Fruit fly (Drosophila melanogaster) whole organism, embryonic: ENCODE data around the gene CG46458.
A peak's percentile ranks its signal among the peaks of the same experiment; 100 is the strongest.

Source experiments
- BtbVII ChIP-seq: fragments of 200-800 bp; sonication (Bioruptor generic); optimal IDR thresholded peaks from 3 replicates; lab custom pipeline; 2017; ENCODE audit warnings: missing biosample characterization, mild to moderate bottlenecking, missing genetic modification characterization
- CG10274 ChIP-seq: fragments of 200-800 bp; sonication (Bioruptor generic); optimal IDR thresholded peaks from 3 replicates; lab custom pipeline; 2017; ENCODE audit warnings: missing biosample characterization, mild to moderate bottlenecking, missing genetic modification characterization
- CG10979 ChIP-seq: fragments of 200-800 bp; sonication (Bioruptor generic); optimal IDR thresholded peaks from 2 replicates; lab custom pipeline; 2018; ENCODE audit warnings: missing biosample characterization, mild to moderate bottlenecking, missing genetic modification characterization, moderate library complexity
- CG11093 ChIP-seq: fragments of 200-800 bp; sonication (Bioruptor generic); IDR thresholded peaks from 3 replicates; pipeline ENCODE4 v1.3.6; 2022; ENCODE audit warnings: missing biosample characterization, missing genetic modification characterization
- CG12299 ChIP-seq: fragments of 200-800 bp; sonication (Bioruptor generic); optimal IDR thresholded peaks from 2 replicates; lab custom pipeline; 2018; ENCODE audit warnings: missing biosample characterization, mild to moderate bottlenecking, missing genetic modification characterization
- CG14441 ChIP-seq: fragments of 200-800 bp; sonication (Bioruptor generic); IDR thresholded peaks from 2 replicates; pipeline ENCODE4 v1.3.6; 2022; ENCODE audit warnings: missing biosample characterization, missing genetic modification characterization
- CG15269 ChIP-seq: fragments of 200-800 bp; sonication (Bioruptor generic); optimal IDR thresholded peaks from 2 replicates; lab custom pipeline; 2018; ENCODE audit warnings: missing biosample characterization, mild to moderate bottlenecking, missing genetic modification characterization, moderate library complexity
- CG1603 ChIP-seq: fragments of 200-800 bp; sonication (Bioruptor generic); optimal IDR thresholded peaks from 2 replicates; lab custom pipeline; 2019; ENCODE audit warnings: missing biosample characterization, mild to moderate bottlenecking, missing genetic modification characterization, moderate library complexity
- CG17612 ChIP-seq: fragments of 200-800 bp; sonication (Bioruptor generic); IDR thresholded peaks from 2 replicates; pipeline ENCODE4 v1.3.6; 2022; ENCODE audit warnings: missing biosample characterization, missing genetic modification characterization
- CG18599 ChIP-seq: fragments of 200-800 bp; sonication (Bioruptor generic); optimal IDR thresholded peaks from 3 replicates; lab custom pipeline; 2017; ENCODE audit warnings: missing biosample characterization, missing genetic modification characterization, mild to moderate bottlenecking, moderate library complexity, missing genetic modification reagents
- CG34422 ChIP-seq: fragments of 200-800 bp; sonication (Bioruptor generic); IDR thresholded peaks from 3 replicates; pipeline ENCODE4 v1.3.6; 2022; ENCODE audit warnings: missing biosample characterization, missing genetic modification characterization
- CG4404 ChIP-seq: fragments of 200-800 bp; sonication (Bioruptor generic); IDR thresholded peaks from 2 replicates; pipeline ENCODE4 v1.3.6; 2022; ENCODE audit warnings: missing biosample characterization, missing genetic modification characterization
- CG4707 ChIP-seq: fragments of 200-800 bp; sonication (Bioruptor generic); optimal IDR thresholded peaks from 2 replicates; lab custom pipeline; 2018; ENCODE audit warnings: missing biosample characterization, mild to moderate bottlenecking, missing genetic modification characterization, moderate library complexity
- CG7839 ChIP-seq: fragments of 200-800 bp; sonication (Bioruptor generic); optimal IDR thresholded peaks from 3 replicates; lab custom pipeline; 2018; ENCODE audit warnings: missing biosample characterization, mild to moderate bottlenecking, missing genetic modification characterization, moderate library complexity
- CG7928 ChIP-seq: fragments of 200-800 bp; sonication (Bioruptor generic); optimal IDR thresholded peaks from 2 replicates; lab custom pipeline; 2017; ENCODE audit warnings: missing biosample characterization, mild to moderate bottlenecking, missing genetic modification characterization
- CG9437 ChIP-seq: fragments of 200-800 bp; sonication (Bioruptor generic); optimal IDR thresholded peaks from 2 replicates; lab custom pipeline; 2018; ENCODE audit warnings: missing biosample characterization, mild to moderate bottlenecking, missing genetic modification characterization
- Dad ChIP-seq: fragments of 200-800 bp; sonication (Bioruptor generic); optimal IDR thresholded peaks from 3 replicates; lab custom pipeline; 2016; ENCODE audit warnings: missing biosample characterization, missing genetic modification characterization
- Deaf1 ChIP-seq: fragments of 200-800 bp; optimal IDR thresholded peaks from 3 replicates; lab custom pipeline; 2019; ENCODE audit warnings: missing biosample characterization, mild to moderate bottlenecking, missing genetic modification characterization, moderate library complexity
- Dll ChIP-seq: fragments of 200-800 bp; sonication (Bioruptor generic); IDR thresholded peaks from 4 replicates; pipeline ENCODE4 v1.3.6; 2022; ENCODE audit warnings: missing biosample characterization, missing genetic modification characterization; ENCODE audit not compliant: partially characterized antibody
- Ets65A ChIP-seq: fragments of 200-800 bp; sonication (Bioruptor generic); peaks from one replicate; lab custom pipeline; 2016; ENCODE audit warnings: missing biosample characterization, missing genetic modification characterization
- HLHmδ ChIP-seq: fragments of 200-800 bp; sonication (Bioruptor generic); optimal IDR thresholded peaks from 2 replicates; lab custom pipeline; 2018; ENCODE audit warnings: missing biosample characterization, mild to moderate bottlenecking, missing genetic modification characterization, moderate library complexity
- Mad ChIP-seq: fragments of 200-800 bp; sonication (Bioruptor generic); optimal IDR thresholded peaks from 2 replicates; lab custom pipeline; 2016; ENCODE audit warnings: missing biosample characterization, missing genetic modification characterization
- Mrtf ChIP-seq: fragments of 200-800 bp; sonication (Bioruptor generic); IDR thresholded peaks from 3 replicates; pipeline ENCODE4 v1.3.6; 2022; ENCODE audit warnings: missing biosample characterization, missing genetic modification characterization
- NFAT ChIP-seq: fragments of 200-800 bp; sonication (Bioruptor generic); IDR thresholded peaks from 2 replicates; pipeline ENCODE4 v1.3.6; 2022; ENCODE audit warnings: missing biosample characterization, missing genetic modification characterization
- Nf-YC ChIP-seq: fragments of 200-800 bp; optimal IDR thresholded peaks from 3 replicates; lab custom pipeline; 2019; ENCODE audit warnings: missing biosample characterization, mild to moderate bottlenecking, missing genetic modification characterization, moderate library complexity
- Side ChIP-seq: fragments of 200-800 bp; sonication (Bioruptor generic); optimal IDR thresholded peaks from 2 replicates; lab custom pipeline; 2016; ENCODE audit warnings: missing biosample characterization, missing genetic modification characterization
- abd-A ChIP-seq: fragments of 200-800 bp; sonication (Bioruptor generic); optimal IDR thresholded peaks from 3 replicates; lab custom pipeline; 2019; ENCODE audit warnings: missing biosample characterization, mild to moderate bottlenecking, missing genetic modification characterization, moderate library complexity
- amos ChIP-seq: fragments of 200-800 bp; sonication (Bioruptor generic); IDR thresholded peaks from 2 replicates; pipeline ENCODE4 v1.3.6; 2022; ENCODE audit warnings: missing biosample characterization, missing genetic modification characterization; ENCODE audit not compliant: partially characterized antibody
- bsh ChIP-seq, 2 experiments: fragments of 200-800 bp; sonication (Bioruptor generic); optimal IDR thresholded peaks; 2 replicates each; lab custom pipeline; 2017 to 2018; ENCODE audit warnings: mild to moderate bottlenecking in 2 of 2, missing biosample characterization in 2 of 2, missing genetic modification characterization in 2 of 2, moderate library complexity in 1 of 2
- cg ChIP-seq: fragments of 200-800 bp; sonication (Bioruptor generic); optimal IDR thresholded peaks from 3 replicates; lab custom pipeline; 2019; ENCODE audit warnings: missing biosample characterization, mild to moderate bottlenecking, missing genetic modification characterization, moderate library complexity
- da ChIP-seq: fragments of 200-800 bp; sonication (Bioruptor generic); optimal IDR thresholded peaks from 2 replicates; lab custom pipeline; 2016; ENCODE audit warnings: missing biosample characterization, missing genetic modification characterization
- fd3F ChIP-seq: fragments of 200-800 bp; sonication (Bioruptor generic); optimal IDR thresholded peaks from 2 replicates; lab custom pipeline; 2018; ENCODE audit warnings: missing biosample characterization, mild to moderate bottlenecking, missing genetic modification characterization, moderate library complexity
- gem ChIP-seq: fragments of 200-800 bp; sonication (Bioruptor generic); optimal IDR thresholded peaks from 2 replicates; lab custom pipeline; 2019; ENCODE audit warnings: missing biosample characterization, mild to moderate bottlenecking, missing genetic modification characterization, moderate library complexity
- grau ChIP-seq: fragments of 200-800 bp; optimal IDR thresholded peaks from 3 replicates; lab custom pipeline; 2019; ENCODE audit warnings: missing biosample characterization, mild to moderate bottlenecking, missing genetic modification characterization, moderate library complexity
- klu ChIP-seq: fragments of 200-800 bp; sonication (Bioruptor generic); IDR thresholded peaks from 2 replicates; pipeline ENCODE4 v1.3.6; 2022; ENCODE audit warnings: missing biosample characterization, missing genetic modification characterization
- pan ChIP-seq, 4 experiments: fragments of >200 bp in 3 of 4; fragments of 200-800 bp in 1 of 4; sonication (Bioruptor generic) in 1 of 4; optimal IDR thresholded peaks in 3 of 4; IDR thresholded peaks in 1 of 4; 2 replicates each; pipeline versions ENCODE4 v1.3.6 to Lab custom; 2017 to 2022; ENCODE audit warnings: missing biosample characterization in 2 of 4, missing genetic modification characterization in 2 of 4, mixed read lengths in 1 of 4
- pfk ChIP-seq: fragments of 200-800 bp; sonication (Bioruptor generic); optimal IDR thresholded peaks from 2 replicates; lab custom pipeline; 2018; ENCODE audit warnings: missing biosample characterization, mild to moderate bottlenecking, missing genetic modification characterization, moderate library complexity
- phol ChIP-seq: fragments of 200-800 bp; sonication (Bioruptor generic); optimal IDR thresholded peaks from 3 replicates; lab custom pipeline; 2018; ENCODE audit warnings: missing biosample characterization, mild to moderate bottlenecking, missing genetic modification characterization, moderate library complexity
- pros ChIP-seq: fragments of 200-800 bp; sonication (Bioruptor generic); optimal IDR thresholded peaks from 3 replicates; lab custom pipeline; 2019; ENCODE audit warnings: missing biosample characterization, mild to moderate bottlenecking, missing genetic modification characterization, moderate library complexity
- pum ChIP-seq: fragments of 200-800 bp; sonication (Bioruptor generic); optimal IDR thresholded peaks from 2 replicates; lab custom pipeline; 2016; ENCODE audit warnings: missing biosample characterization, missing genetic modification characterization
- row ChIP-seq: fragments of 200-800 bp; sonication (Bioruptor generic); IDR thresholded peaks from 3 replicates; pipeline ENCODE4 v1.3.6; 2022; ENCODE audit warnings: missing biosample characterization, missing genetic modification characterization
- sd ChIP-seq: fragments of 200-800 bp; sonication (Bioruptor generic); optimal IDR thresholded peaks from 3 replicates; lab custom pipeline; 2018; ENCODE audit warnings: missing biosample characterization, mild to moderate bottlenecking, missing genetic modification characterization, moderate library complexity
- sens ChIP-seq: fragments of 200-800 bp; sonication (Bioruptor generic); peaks from one replicate; lab custom pipeline; 2016; ENCODE audit warnings: missing biosample characterization, missing genetic modification characterization
- seq ChIP-seq: fragments of 200-800 bp; sonication (Bioruptor generic); IDR thresholded peaks from 2 replicates; pipeline ENCODE4 v1.3.6; 2022; ENCODE audit warnings: missing biosample characterization, missing genetic modification characterization
- sqz ChIP-seq: fragments of 200-800 bp; sonication (Bioruptor generic); optimal IDR thresholded peaks from 3 replicates; lab custom pipeline; 2018; ENCODE audit warnings: missing biosample characterization, mild to moderate bottlenecking, missing genetic modification characterization
- tna ChIP-seq: fragments of 200-800 bp; sonication (Bioruptor generic); IDR thresholded peaks from 2 replicates; pipeline ENCODE4 v1.3.6; 2022; ENCODE audit warnings: missing biosample characterization, missing genetic modification characterization; ENCODE audit not compliant: partially characterized antibody
- wdn ChIP-seq: fragments of 200-800 bp; sonication (Bioruptor generic); IDR thresholded peaks from 2 replicates; pipeline ENCODE4 v1.3.6; 2022; ENCODE audit warnings: missing biosample characterization, missing genetic modification characterization
- zfh1 ChIP-seq: fragments of 200-800 bp; sonication (Bioruptor generic); IDR thresholded peaks from 3 replicates; pipeline ENCODE4 v1.3.6; 2022; ENCODE audit warnings: missing biosample characterization, missing genetic modification characterization

CG46458 gene

dm6 chr3R:6921256-6921966, 36.8 kb downstream of the CG46458 start:
- TF ChIP-seq Mrtf: no peak
- TF ChIP-seq CG10274 (GFP tag; lab: Kevin White, UChicago): no peak
- no peak for TF ChIP-seq Ets65A (GFP tag; lab: Kevin White, UChicago)
- peak; percentile 75; the same call in 1 of the 2 replicates for TF ChIP-seq seq
- TF ChIP-seq CG7839 (tag; lab: Kevin White, UChicago): peak; percentile 19
- TF ChIP-seq sens (GFP tag; lab: Kevin White, UChicago): peak; percentile 60
- peak; percentile 47 for TF ChIP-seq gem (tag; lab: Kevin White, UChicago)
- no peak for TF ChIP-seq tna
- TF ChIP-seq klu: no peak
- TF ChIP-seq CG9437 (GFP tag; lab: Kevin White, UChicago): no peak
- TF ChIP-seq sqz (GFP tag; lab: Kevin White, UChicago): peak; percentile 76
- TF ChIP-seq CG17612 (GFP tag; lab: Robert Waterston, UW): no peak
- TF ChIP-seq Nf-YC (tag; lab: Kevin White, UChicago): peak; percentile 59
- no peak for TF ChIP-seq BtbVII (GFP tag; lab: Kevin White, UChicago)
- TF ChIP-seq CG15269 (tag; lab: Kevin White, UChicago): no peak
- no peak for TF ChIP-seq Dad
- peak; percentile 23 for TF ChIP-seq CG1603 (tag; lab: Kevin White, UChicago)
- TF ChIP-seq CG4707 (GFP tag; lab: Kevin White, UChicago): no peak
- no peak for TF ChIP-seq CG14441 (GFP tag; lab: Robert Waterston, UW)
- TF ChIP-seq CG7928 (GFP tag; lab: Kevin White, UChicago): no peak
- TF ChIP-seq sd (tag; lab: Kevin White, UChicago): peak; percentile 22
- peak; percentile 23 for TF ChIP-seq phol
- peak; percentile 56 for TF ChIP-seq grau (tag; lab: Kevin White, UChicago)
- TF ChIP-seq da: no peak
- TF ChIP-seq Deaf1 (tag; lab: Kevin White, UChicago): no peak
- peak; percentile 29; the same call in 1 of the 2 replicates for TF ChIP-seq CG4404
- no peak for TF ChIP-seq Side
- peak; percentile 3 for TF ChIP-seq CG10979
- TF ChIP-seq pros: peak; percentile 77
- TF ChIP-seq NFAT (GFP tag; lab: Robert Waterston, UW): no peak
- TF ChIP-seq zfh1 (GFP tag; lab: Robert Waterston, UW): peak; percentile 24; the same call in 1 of the 3 replicates
- no peak for TF ChIP-seq amos (GFP tag; lab: Robert Waterston, UW)
- TF ChIP-seq Mad: no peak
- TF ChIP-seq Dll: no peak
- TF ChIP-seq fd3F (GFP tag; lab: Kevin White, UChicago): no peak
- TF ChIP-seq CG18599 (GFP tag; lab: Kevin White, UChicago): peak; percentile 22
- no peak for TF ChIP-seq HLHmδ (GFP tag; lab: Kevin White, UChicago)
- TF ChIP-seq bsh (GFP tag; optimal IDR thresholded peaks at IDR 0.05; lab: Kevin White, UChicago): peak in 1 of 2 experiments; percentile 32
- no peak for TF ChIP-seq pum (GFP tag; lab: Kevin White, UChicago)
- TF ChIP-seq cg: peak; percentile 31
- no peak for TF ChIP-seq wdn (GFP tag; lab: Robert Waterston, UW)
- TF ChIP-seq row (GFP tag; lab: Robert Waterston, UW): peak; percentile 34; the same call in 1 of the 3 replicates
- TF ChIP-seq CG11093: no peak
- TF ChIP-seq abd-A (tag; lab: Kevin White, UChicago): peak; percentile 47
- TF ChIP-seq pfk (GFP tag; lab: Kevin White, UChicago): no peak
- no peak for TF ChIP-seq CG34422 (GFP tag; lab: Robert Waterston, UW)
- no peak for TF ChIP-seq CG12299 (tag; lab: Kevin White, UChicago)
- TF ChIP-seq pan (optimal IDR thresholded peaks at IDR 0.05; lab: Kevin White, UChicago): no peak
- TF ChIP-seq pan (GFP tag; optimal IDR thresholded peaks at IDR 0.05 in 1 of 2, IDR thresholded peaks at IDR 0.05 in 1 of 2): no peak
